Worm (Caenorhabditis elegans) whole organism, L2 larva: ENCODE results near the gene pros-1.

Experiments used
- R02D3.7 ChIP-seq: fragments of 150-350 bp; optimal IDR thresholded peaks from 2 replicates; lab custom pipeline; 2014; ENCODE audit warnings: missing biosample characterization, missing genetic modification characterization
- ZK546.5 ChIP-seq: sonication (generic microtip); optimal IDR thresholded peaks from 2 replicates; lab custom pipeline; 2017; ENCODE audit warnings: missing biosample characterization, missing genetic modification characterization
- egl-27 ChIP-seq: sonication (generic microtip); optimal IDR thresholded peaks from 3 replicates; lab custom pipeline; 2017; ENCODE audit warnings: missing biosample characterization, missing genetic modification reagents, missing genetic modification characterization
- mab-5 ChIP-seq: fragments of 150-350 bp; optimal IDR thresholded peaks from 2 replicates; lab custom pipeline; 2014; ENCODE audit warnings: missing biosample characterization, missing genetic modification characterization

DNA sequence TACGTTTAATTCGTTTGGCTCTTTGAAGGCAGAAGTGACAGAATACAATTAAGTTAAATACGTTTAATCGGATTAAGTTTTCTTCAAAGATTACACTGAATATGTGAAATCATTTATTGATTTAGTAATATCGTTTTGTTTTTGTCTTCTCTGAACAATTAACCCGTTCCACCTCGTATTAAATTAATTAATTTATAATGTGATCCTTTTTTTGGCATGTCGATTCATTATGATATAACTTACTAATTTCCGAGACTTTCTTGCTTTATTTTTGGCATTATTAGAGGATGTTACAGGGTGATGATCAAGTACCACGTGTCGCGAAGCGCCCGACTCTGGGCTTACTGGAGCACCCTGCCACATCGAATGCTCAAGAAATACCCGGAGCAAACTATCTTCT is 22.9 kb upstream of the pros-1 start, which contains the start of gene K12H4.5:
- TF ChIP-seq mab-5 (tag; lab: Kevin White, UChicago) (no peak), egl-27 (no peak), R02D3.7 (tag; lab: Kevin White, UChicago) (no peak), ZK546.5 (tag; lab: Kevin White, UChicago) (no peak)
